Fruit fly (Drosophila melanogaster): ENCODE measurements around the gene CG4666.

The CG4666 gene

dm6 chrX:6037180-6037946, 40.2 kb downstream of the CG4666 start, which contains the start of the genes rux and MCTS1 (continued):
- TF ChIP-seq pros (GFP tag; optimal IDR thresholded peaks at IDR 0.05) (no peak), lilli (GFP tag; optimal IDR thresholded peaks at IDR 0.05) (peak; percentile 50), CG8924 (tag; optimal IDR thresholded peaks at IDR 0.05) (peak; percentile 49), CG2678 (tag; optimal IDR thresholded peaks at IDR 0.05) (peak; percentile 40), Mes4 (GFP tag; optimal IDR thresholded peaks at IDR 0.05) (no peak), YL-1 (GFP tag; optimal IDR thresholded peaks at IDR 0.05) (peak; percentile 28), CG4617 (GFP tag; optimal IDR thresholded peaks at IDR 0.05; ENCODE audit: borderline replicate concordance) (peak; percentile 48), trem (tag; optimal IDR thresholded peaks at IDR 0.05) (peak; percentile 65), chn (GFP tag; optimal IDR thresholded peaks at IDR 0.05) (peak; percentile 42), cato (GFP tag; optimal IDR thresholded peaks at IDR 0.05; ENCODE audit: borderline replicate concordance) (peak; percentile 5), slp2 (GFP tag; optimal IDR thresholded peaks at IDR 0.05) (peak; percentile 20), CG11456 (GFP tag; IDR thresholded peaks at IDR 0.05) (peak; percentile 74; the same call in 2 of the 3 replicates), CG1603 (tag; optimal IDR thresholded peaks at IDR 0.05) (peak; percentile 65), caup (GFP tag; optimal IDR thresholded peaks at IDR 0.05; ENCODE audit: severe bottlenecking) (no peak), CG12391 (tag; optimal IDR thresholded peaks at IDR 0.05) (peak; percentile 50), Doc3 (GFP tag; IDR thresholded peaks at IDR 0.05; ENCODE audit: partially characterized antibody) (peak; percentile 94), CG13624 (GFP tag; optimal IDR thresholded peaks at IDR 0.05) (peak; percentile 3), CG30403 (GFP tag; optimal IDR thresholded peaks at IDR 0.05) (peak; percentile 64), CG4424 (GFP tag; optimal IDR thresholded peaks at IDR 0.05) (peak; percentile 17)

- TF ChIP-seq stwl (tag; optimal IDR thresholded peaks at IDR 0.05) (peak; percentile 31), CG10431 (GFP tag; optimal IDR thresholded peaks at IDR 0.05) (no peak), CG31365 (tag; optimal IDR thresholded peaks at IDR 0.05) (peak; percentile 87), BtbVII (GFP tag; optimal IDR thresholded peaks at IDR 0.05) (no peak), Bgb (GFP tag; IDR thresholded peaks at IDR 0.05; ENCODE audit: partially characterized antibody) (peak; percentile 55; the same call in 1 of the 2 replicates), pita (GFP tag; optimal IDR thresholded peaks at IDR 0.05) (peak; percentile 78), amos (GFP tag; IDR thresholded peaks at IDR 0.05; ENCODE audit: partially characterized antibody) (peak; percentile 6; the same call in 1 of the 2 replicates), CG1603 (tag; optimal IDR thresholded peaks at IDR 0.05) (peak; percentile 37), Vsx1 (GFP tag; optimal IDR thresholded peaks at IDR 0.05) (peak; percentile 57), sens (GFP tag) (peak; percentile 77), Hsf (GFP tag; optimal IDR thresholded peaks at IDR 0.05) (no peak), CG42726 (GFP tag; IDR thresholded peaks at IDR 0.05; ENCODE audit: partially characterized antibody) (0 out of 2 replicates have a peak, but pooled peaks have one; percentile 9), CG16779 (GFP tag; IDR thresholded peaks at IDR 0.05) (no peak), Mes4 (GFP tag; optimal IDR thresholded peaks at IDR 0.05) (no peak), CG11504 (tag; optimal IDR thresholded peaks at IDR 0.05) (peak; percentile 32), Lhr (GFP tag; optimal IDR thresholded peaks at IDR 0.05) (peak; percentile 37), bbx (GFP tag; IDR thresholded peaks at IDR 0.05; ENCODE audit: partially characterized antibody) (peak; percentile 58; the same call in 1 of the 2 replicates), CG4282 (GFP tag; optimal IDR thresholded peaks at IDR 0.05) (no peak), CG6791 (GFP tag; IDR thresholded peaks at IDR 0.05; ENCODE audit: partially characterized antibody) (0 out of 3 replicates have a peak, but pooled peaks have one; percentile 29), CG10959 (GFP tag; IDR thresholded peaks at IDR 0.05) (no peak), CG4707 (GFP tag; optimal IDR thresholded peaks at IDR 0.05) (peak; percentile 38), CG8281 (tag; optimal IDR thresholded peaks at IDR 0.05) (peak; percentile 46), CTCF (GFP tag; optimal IDR thresholded peaks at IDR 0.05) (peak; percentile 81), Deaf1 (tag; optimal IDR thresholded peaks at IDR 0.05) (no peak), CG14710 (tag; optimal IDR thresholded peaks at IDR 0.05) (peak; percentile 25), cg (GFP tag; optimal IDR thresholded peaks at IDR 0.05) (no peak), CG16815 (GFP tag; optimal IDR thresholded peaks at IDR 0.05) (no peak), CG15601 (tag; optimal IDR thresholded peaks at IDR 0.05) (peak; percentile 77), insv (GFP tag; optimal IDR thresholded peaks at IDR 0.05) (no peak), vvl (GFP tag; IDR thresholded peaks at IDR 0.05) (0 out of 2 replicates have a peak, but pooled peaks have one; percentile 13)
Observed at dm6 chrX:6035359-6035758, 42.2 kb downstream of the CG4666 start.
